Worm (Caenorhabditis elegans): ENCODE measurements around the gene egl-19.
A peak's percentile ranks its signal among the peaks of the same experiment; 100 is the strongest.
"Not testable (repeated sequence)": the region's sequence is repeated elsewhere in the genome, so short reads cannot be mapped to it uniquely, and the experiment has no call there.

The egl-19 gene

DNA sequence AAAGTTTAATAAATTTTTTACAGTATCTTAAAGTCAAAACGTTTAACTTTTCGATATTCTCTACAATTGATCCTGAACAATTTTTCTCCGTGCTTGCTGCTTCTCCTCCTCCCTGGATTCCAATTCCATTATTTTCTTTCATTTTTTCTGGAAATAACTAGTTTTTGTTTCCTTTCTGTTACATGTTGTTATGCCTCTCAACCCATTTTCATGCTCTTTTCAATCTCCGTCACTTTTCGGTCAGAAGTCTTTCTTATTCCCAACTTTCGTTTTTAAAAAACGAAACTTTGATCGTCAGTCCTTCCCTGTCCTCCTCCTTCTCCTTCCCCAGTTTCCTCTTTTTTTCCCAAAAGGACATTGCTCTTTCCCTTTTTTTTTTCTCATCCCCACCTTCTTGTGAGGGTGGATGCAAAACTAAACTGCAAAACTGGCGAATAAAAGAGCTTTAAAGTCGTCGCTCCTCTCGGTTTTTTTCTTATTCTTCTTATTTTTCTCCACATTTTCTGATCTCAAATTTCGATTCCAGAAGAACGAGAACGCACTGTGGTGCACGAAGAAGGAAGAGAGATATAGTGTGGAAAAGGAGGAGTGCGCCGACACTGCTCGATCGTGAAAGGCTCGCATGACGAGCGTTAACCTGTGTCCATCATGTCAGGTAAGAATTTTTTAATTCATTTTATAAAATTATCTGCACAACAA, at the start of gene egl-19, which contains the start of gene C48A7.16:
Gene egl-19, plus strand, starts transcription at position 649 of the 699 bp plus-strand sequence.
Gene C48A7.16, plus strand, starts transcription at position 544 of the 699 bp plus-strand sequence.
- TF ChIP-seq W03F9.2 (tag; optimal IDR thresholded peaks at IDR 0.05) = no peak
- TF ChIP-seq him-1 (tag; optimal IDR thresholded peaks at IDR 0.05) = no peak
- TF ChIP-seq dao-5 (tag; optimal IDR thresholded peaks at IDR 0.05) = no peak

DNA sequence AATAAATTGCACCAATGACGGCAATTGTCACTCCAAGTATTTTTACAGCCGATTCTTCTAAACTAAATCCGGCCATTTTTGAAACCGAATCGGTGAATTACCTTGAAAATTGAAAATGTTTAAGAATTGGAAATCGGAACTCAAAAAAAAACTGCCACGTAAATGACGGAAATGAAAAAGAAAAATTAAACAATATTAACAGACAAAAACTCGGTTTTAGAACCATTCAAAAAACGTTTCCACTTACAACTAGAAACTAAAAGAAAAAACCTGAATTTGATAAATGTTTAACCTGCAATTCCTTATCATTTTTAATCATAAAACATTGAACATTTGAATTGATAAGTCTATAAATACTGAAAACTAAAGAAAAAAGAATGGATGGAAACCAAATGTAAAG, 40.4 kb upstream of the egl-19 start, which contains the start of gene Y40C5A.4:
Gene Y40C5A.4, minus strand, starts transcription at position 101 of the 400 bp plus-strand sequence.
- not testable (repeated sequence) for TF ChIP-seq him-1, dao-5, W03F9.2 (tag; optimal IDR thresholded peaks at IDR 0.05)

DNA sequence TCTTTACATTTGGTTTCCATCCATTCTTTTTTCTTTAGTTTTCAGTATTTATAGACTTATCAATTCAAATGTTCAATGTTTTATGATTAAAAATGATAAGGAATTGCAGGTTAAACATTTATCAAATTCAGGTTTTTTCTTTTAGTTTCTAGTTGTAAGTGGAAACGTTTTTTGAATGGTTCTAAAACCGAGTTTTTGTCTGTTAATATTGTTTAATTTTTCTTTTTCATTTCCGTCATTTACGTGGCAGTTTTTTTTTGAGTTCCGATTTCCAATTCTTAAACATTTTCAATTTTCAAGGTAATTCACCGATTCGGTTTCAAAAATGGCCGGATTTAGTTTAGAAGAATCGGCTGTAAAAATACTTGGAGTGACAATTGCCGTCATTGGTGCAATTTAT, 30.5 kb upstream of the egl-19 start, which contains the start of gene T12B3.3:
Gene T12B3.3, plus strand, starts transcription at position 301 of the 400 bp plus-strand sequence.
- not testable (repeated sequence) for TF ChIP-seq dao-5, him-1, W03F9.2 (tag; optimal IDR thresholded peaks at IDR 0.05)

DNA sequence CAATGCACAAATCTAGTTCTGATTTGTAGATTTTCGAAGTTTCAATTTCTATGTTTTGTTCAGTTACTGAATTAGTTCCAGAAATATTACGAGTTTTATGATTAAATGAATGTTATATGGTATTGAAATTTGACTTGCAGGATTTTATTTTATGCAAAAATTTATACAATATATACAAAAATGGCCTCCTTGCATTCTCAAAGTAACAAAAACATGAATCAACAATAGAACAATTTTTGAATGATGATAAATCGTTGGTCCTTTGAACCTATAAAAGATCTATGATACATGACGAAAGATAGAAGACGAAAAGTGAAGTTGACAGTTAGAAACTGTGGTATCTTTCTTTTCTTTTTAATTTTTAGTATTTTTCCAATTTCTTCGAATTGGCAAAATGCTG, 28.9 kb upstream of the egl-19 start, which contains the start of gene T12B3.2:
Gene T12B3.2, plus strand, starts transcription at position 301 of the 400 bp plus-strand sequence.
- TF ChIP-seq him-1 (tag; optimal IDR thresholded peaks at IDR 0.05) (no peak), W03F9.2 (tag; optimal IDR thresholded peaks at IDR 0.05) (no peak), dao-5 (tag; optimal IDR thresholded peaks at IDR 0.05) (no peak)

DNA sequence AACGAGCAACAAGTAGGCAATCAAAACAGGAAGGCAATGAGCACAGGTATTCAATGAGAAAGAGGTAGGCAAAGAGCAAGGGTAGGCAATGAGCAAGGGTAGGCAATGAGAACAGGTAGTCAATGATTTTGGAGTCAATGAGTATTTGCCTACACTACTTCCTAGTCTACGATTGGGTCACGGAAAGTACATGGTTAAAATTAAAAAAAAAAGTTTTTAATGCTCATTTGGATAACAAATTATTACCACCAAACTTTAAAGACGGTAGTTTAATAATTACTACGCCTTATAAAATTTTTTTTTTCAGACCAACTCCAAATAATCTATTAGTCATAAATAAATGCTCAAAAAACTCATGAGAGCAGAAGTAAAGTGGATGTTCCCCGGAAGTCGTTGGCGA, 23.6 kb upstream of the egl-19 start, which contains the start of gene ptp-8:
Gene ptp-8, plus strand, starts transcription at position 301 of the 400 bp plus-strand sequence.
- TF ChIP-seq W03F9.2 (tag; optimal IDR thresholded peaks at IDR 0.05) = no peak
- no peak for TF ChIP-seq dao-5 (tag; optimal IDR thresholded peaks at IDR 0.05)
- no peak for TF ChIP-seq him-1 (tag; optimal IDR thresholded peaks at IDR 0.05)

DNA sequence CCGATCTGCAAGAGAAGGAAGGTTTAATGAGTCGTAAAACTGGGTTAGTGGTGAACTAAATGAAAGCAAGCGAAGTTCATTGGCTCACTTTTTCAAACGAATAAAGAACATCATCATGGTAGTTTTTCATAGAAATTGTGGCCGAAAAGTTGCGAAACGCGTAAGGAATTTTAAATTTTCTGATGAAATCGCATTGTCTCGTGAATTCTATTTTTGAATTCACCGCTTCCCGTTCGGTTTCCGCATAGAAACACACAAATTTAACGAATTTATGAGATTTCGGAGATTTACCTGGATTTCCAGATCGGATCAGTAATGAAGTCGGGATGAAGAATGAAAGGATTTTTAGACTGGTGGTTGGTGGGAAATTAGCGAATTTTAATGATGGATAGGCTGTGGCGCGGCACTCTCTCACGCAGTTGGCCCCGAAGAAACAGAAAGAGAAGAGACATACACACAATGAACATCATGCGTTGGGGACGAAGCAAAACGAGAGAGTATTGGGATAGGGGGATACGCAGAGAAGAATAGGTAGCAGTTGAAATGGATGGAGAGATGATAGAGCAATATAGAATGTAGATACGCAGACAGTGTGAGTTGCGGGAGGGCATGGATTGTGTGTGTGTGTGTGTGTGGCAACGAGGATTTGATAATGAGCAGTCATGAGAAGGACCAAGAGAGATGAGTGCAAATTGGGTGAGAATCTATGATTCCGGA, 18.4 kb upstream of the egl-19 start:
- TF ChIP-seq him-1 (tag; optimal IDR thresholded peaks at IDR 0.05) (peak; percentile 63), W03F9.2 (tag; optimal IDR thresholded peaks at IDR 0.05) (no peak)

DNA sequence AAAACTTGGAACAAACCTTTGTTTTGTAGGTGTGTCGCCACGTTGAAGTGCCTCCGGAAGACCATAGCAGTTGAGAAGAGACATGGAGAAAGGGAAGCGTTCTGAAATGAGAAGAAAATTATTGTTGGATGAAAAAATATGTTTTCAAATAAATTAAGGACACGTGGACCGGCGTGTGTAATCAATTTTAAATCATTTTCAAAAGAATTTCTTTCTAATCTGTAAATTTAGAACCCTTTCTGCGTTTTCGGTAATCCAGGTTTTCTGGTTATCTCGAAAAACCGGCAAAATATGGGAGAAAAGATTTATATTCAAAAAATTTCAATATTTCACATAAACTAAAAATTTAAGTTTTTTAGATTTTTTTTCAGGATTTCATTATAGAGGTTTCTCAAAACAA, 16.5 kb upstream of the egl-19 start, which contains the start of gene mob-3:
Gene mob-3, minus strand, starts transcription at position 101 of the 400 bp plus-strand sequence.
- TF ChIP-seq dao-5 (tag; optimal IDR thresholded peaks at IDR 0.05) (no peak), him-1 (tag; optimal IDR thresholded peaks at IDR 0.05) (no peak), W03F9.2 (tag; optimal IDR thresholded peaks at IDR 0.05) (no peak)

DNA sequence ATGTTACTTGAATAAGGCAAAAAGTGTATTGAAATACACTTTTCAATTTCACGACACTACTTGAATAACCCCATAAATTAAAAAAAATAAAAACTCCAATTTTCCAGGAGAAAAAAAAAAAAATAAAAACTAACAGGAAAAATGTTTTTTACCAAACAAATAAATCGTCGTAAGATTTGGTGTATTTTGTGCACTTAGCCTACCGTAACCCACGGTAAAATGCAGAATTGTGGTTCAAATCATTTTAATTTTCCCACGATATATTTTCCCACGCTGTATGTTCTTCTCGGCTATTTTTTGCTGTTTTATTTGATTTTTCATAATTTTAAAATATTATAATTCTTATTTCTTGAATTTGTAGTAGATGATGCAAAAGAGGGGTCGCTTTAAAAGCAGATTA, 15.7 kb upstream of the egl-19 start:
- TF ChIP-seq dao-5 (tag; optimal IDR thresholded peaks at IDR 0.05) (no peak), him-1 (tag; optimal IDR thresholded peaks at IDR 0.05) (no peak), W03F9.2 (tag; optimal IDR thresholded peaks at IDR 0.05) (no peak)

DNA sequence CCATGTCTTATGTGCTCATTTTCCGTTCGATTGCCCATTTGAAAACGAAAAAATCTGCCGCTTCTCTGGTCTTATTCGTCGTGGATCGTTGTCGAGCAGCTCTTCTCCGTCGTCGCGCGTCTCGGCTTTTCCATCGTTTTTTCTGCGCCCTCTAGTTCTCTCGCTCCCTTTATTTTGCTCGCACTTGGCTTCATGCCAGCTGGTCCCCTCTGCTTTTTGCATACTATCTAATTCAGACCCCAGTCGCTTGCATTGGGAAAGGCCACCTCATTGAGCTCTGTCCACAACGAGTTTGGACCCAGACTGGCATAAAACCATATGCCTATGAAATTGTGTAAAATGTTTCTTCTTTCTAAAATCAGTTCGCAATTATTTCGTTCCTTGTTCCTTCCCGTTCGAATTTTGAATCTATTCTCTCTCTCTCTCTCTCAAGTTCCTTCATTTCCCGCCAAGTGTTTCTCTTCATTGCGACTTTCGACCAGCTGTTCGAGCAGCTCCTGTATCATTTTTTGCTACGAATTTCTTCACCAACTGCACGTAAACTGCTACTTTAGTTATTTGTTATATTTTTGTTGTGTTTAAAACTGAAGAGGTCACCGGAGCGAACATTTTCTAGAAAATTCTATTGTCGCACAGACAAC, 15.1 kb upstream of the egl-19 start:
- TF ChIP-seq W03F9.2 (tag; optimal IDR thresholded peaks at IDR 0.05) (no peak), dao-5 (tag; optimal IDR thresholded peaks at IDR 0.05) (no peak), him-1 (tag; optimal IDR thresholded peaks at IDR 0.05) (no peak)

DNA sequence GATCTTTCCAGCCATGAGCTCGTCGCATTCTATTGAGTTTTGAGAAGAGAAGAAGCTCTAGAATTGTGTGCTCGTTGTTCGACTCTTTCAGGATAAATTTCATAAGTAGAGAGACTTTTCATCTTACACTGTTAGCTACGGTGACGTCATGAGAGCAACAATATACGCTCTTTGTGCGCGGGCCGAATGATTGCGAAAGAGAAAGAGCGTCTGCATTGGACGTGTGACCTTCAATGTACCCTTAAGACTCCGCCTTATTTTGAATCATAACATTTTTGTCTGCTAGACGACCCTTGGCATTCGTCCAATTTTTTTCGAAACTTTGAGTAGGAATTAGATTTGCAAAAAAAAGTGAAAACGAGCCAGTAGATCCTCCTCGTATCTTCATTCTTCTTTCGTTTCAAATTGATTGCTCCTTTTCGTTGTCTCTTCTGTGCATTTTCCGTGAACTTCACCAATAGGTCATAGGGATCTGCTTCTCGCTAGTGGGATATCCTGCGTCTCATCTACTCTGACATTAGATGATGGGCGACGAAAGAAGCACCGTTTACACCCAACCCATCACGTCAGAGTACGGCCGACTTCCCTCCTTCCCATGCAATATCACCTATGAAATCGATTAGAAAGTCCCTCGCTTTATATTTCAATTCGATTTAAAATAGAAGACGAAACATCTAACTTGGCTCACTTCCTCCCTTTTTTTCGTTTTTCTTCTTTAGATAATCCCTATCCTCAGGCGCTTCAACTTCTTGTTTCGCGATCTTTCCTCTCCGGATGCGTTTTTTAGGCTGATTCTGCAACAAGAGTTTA, 13.6 kb upstream of the egl-19 start:
- no peak for TF ChIP-seq dao-5 (tag; optimal IDR thresholded peaks at IDR 0.05)
- peak; percentile 53 for TF ChIP-seq him-1 (tag; optimal IDR thresholded peaks at IDR 0.05)
- TF ChIP-seq W03F9.2 (tag; optimal IDR thresholded peaks at IDR 0.05) = no peak

DNA sequence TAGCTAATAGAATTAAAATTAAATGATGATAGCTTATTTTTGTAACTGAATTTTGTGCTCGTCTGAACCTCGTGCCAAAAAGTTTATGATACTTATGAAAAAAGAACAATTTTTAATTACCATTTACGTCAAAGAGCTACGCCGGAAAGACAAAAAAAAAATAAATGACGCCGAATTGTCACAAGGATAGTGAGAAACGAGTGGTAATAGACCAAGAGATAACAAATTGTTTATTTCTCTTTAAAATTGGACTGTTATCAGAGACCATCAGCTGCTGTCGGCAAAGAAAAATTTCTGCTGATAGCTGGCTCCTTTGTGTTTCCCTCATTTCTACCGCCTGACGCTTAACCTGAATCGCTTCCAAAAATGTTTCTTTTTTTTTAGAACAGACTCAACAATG, 11.7 kb upstream of the egl-19 start, which contains the start of gene pitr-1:
Gene pitr-1, plus strand, starts transcription at position 386 of the 400 bp plus-strand sequence.
- TF ChIP-seq dao-5 (tag; optimal IDR thresholded peaks at IDR 0.05) (no peak), W03F9.2 (tag; optimal IDR thresholded peaks at IDR 0.05) (no peak), him-1 (tag; optimal IDR thresholded peaks at IDR 0.05) (no peak)

DNA sequence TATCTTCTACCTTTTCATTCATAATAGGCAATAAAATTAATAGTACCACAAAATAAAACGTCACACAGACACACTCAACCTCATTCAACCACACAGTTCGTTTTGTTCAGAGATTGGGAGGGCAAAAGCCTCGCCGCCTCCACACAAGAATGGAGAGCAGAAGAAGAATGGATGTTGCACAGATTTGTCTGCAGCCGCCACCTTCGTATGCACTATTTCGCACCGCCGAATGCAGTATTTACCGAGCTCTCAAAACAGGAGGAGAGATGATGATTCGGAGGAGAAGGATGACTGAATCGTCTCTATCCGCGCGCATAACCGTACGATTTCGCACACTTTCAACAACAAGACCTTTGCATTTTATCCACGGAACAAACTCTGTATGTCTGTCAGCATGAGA, 7.9 kb upstream of the egl-19 start:
- TF ChIP-seq him-1 (tag; optimal IDR thresholded peaks at IDR 0.05) (no peak), dao-5 (tag; optimal IDR thresholded peaks at IDR 0.05) (no peak), W03F9.2 (tag; optimal IDR thresholded peaks at IDR 0.05) (no peak)

Data from whole organism, L4/young adult.